Worm (Caenorhabditis elegans) whole organism, mixed stage, embryonic: ENCODE data around the gene T25E4.2.

ENCODE experiments used
- blmp-1 ChIP-seq: fragments of 150-350 bp; optimal IDR thresholded peaks from 2 replicates; lab custom pipeline; 2014; ENCODE audit warnings: missing biosample characterization, missing genetic modification characterization
- elt-1 ChIP-seq: sonication (generic microtip); optimal IDR thresholded peaks from 2 replicates; lab custom pipeline; 2017; ENCODE audit warnings: missing genetic modification characterization, mild to moderate bottlenecking, missing compliant biosample characterization, antibody characterized with exemption, moderate library complexity, borderline replicate concordance; ENCODE audit not compliant: insufficient read depth
- lsy-2 ChIP-seq: fragments of 150-350 bp; optimal IDR thresholded peaks from 2 replicates; lab custom pipeline; 2014; ENCODE audit warnings: missing biosample characterization, missing genetic modification characterization
- mep-1 ChIP-seq: fragments of 150-350 bp; optimal IDR thresholded peaks from 2 replicates; lab custom pipeline; 2017; ENCODE audit warnings: missing biosample characterization, missing genetic modification reagents, missing genetic modification characterization, inconsistent platforms
- nhr-12 ChIP-seq: fragments of 150-350 bp; optimal IDR thresholded peaks from 2 replicates; lab custom pipeline; 2014; ENCODE audit warnings: missing biosample characterization, missing genetic modification characterization
- nhr-237 ChIP-seq: fragments of 150-350 bp; optimal IDR thresholded peaks from 2 replicates; lab custom pipeline; 2014; ENCODE audit warnings: missing biosample characterization, missing genetic modification characterization
- nhr-28 ChIP-seq: fragments of 150-350 bp; optimal IDR thresholded peaks from 2 replicates; lab custom pipeline; 2014; ENCODE audit warnings: missing biosample characterization, missing genetic modification characterization
- pha-4 ChIP-seq: fragments of 150-350 bp; optimal IDR thresholded peaks from 2 replicates; lab custom pipeline; 2018; ENCODE audit warnings: missing biosample characterization, missing genetic modification reagents, missing genetic modification characterization
- snpc-4 ChIP-seq: fragments of 150-350 bp; optimal IDR thresholded peaks from 2 replicates; lab custom pipeline; 2014; ENCODE audit warnings: missing biosample characterization, missing genetic modification characterization

ce11 chrII:5544764-5545163, 37.4 kb downstream of the T25E4.2 start, which contains the start of gene ins-13:
- TF ChIP-seq nhr-28 (tag; lab: Kevin White, UChicago) = no peak
- TF ChIP-seq lsy-2 (tag; lab: Kevin White, UChicago) = no peak
- TF ChIP-seq nhr-237 (tag; lab: Kevin White, UChicago) = no peak
- no peak for TF ChIP-seq snpc-4 (tag; lab: Kevin White, UChicago)
- TF ChIP-seq blmp-1 (tag; lab: Kevin White, UChicago) = no peak
- TF ChIP-seq elt-1 (tag; lab: Kevin White, UChicago) = no peak
- TF ChIP-seq mep-1 = no peak
- TF ChIP-seq pha-4 (tag; lab: Kevin White, UChicago) = no peak
- TF ChIP-seq nhr-12 = no peak
